Fruit fly (Drosophila melanogaster) whole organism, embryonic: ENCODE data around the gene ph-d.

Experiments
- Antp ChIP-seq: fragments of 200-800 bp; sonication (Bioruptor generic); optimal IDR thresholded peaks from 3 replicates; lab custom pipeline; 2016; ENCODE audit warnings: missing biosample characterization, missing genetic modification characterization
- Awh ChIP-seq: fragments of 200-800 bp; sonication (Bioruptor generic); IDR thresholded peaks from 2 replicates; pipeline ENCODE4, ENCODE4 v1.3.6; 2022; ENCODE audit warnings: missing biosample characterization, missing genetic modification characterization
- Bteb2 ChIP-seq: fragments of 200-800 bp; sonication (Bioruptor generic); optimal IDR thresholded peaks from 2 replicates; lab custom pipeline; 2016; ENCODE audit warnings: missing biosample characterization, missing genetic modification characterization
- CG10366 ChIP-seq: fragments of 200-800 bp; sonication (Bioruptor generic); IDR thresholded peaks from 2 replicates; pipeline ENCODE4 v1.3.6; 2022; ENCODE audit warnings: missing biosample characterization, missing genetic modification characterization
- CG2129 ChIP-seq: fragments of 200-800 bp; sonication (Bioruptor generic); IDR thresholded peaks from 2 replicates; pipeline ENCODE4 v1.3.6; 2022; ENCODE audit warnings: missing biosample characterization, missing genetic modification characterization; ENCODE audit not compliant: partially characterized antibody
- CG30020 ChIP-seq: fragments of 200-800 bp; optimal IDR thresholded peaks from 2 replicates; lab custom pipeline; 2019; ENCODE audit warnings: missing biosample characterization, mild to moderate bottlenecking, missing genetic modification characterization, moderate library complexity
- CG31388 ChIP-seq: fragments of 200-800 bp; sonication (Bioruptor generic); optimal IDR thresholded peaks from 2 replicates; lab custom pipeline; 2016; ENCODE audit warnings: missing biosample characterization, missing genetic modification characterization
- CG32767 ChIP-seq: fragments of 200-800 bp; sonication (Bioruptor generic); IDR thresholded peaks from 2 replicates; pipeline ENCODE4 v1.3.6; 2022; ENCODE audit warnings: missing biosample characterization, missing genetic modification characterization
- CG3995 ChIP-seq: fragments of 200-800 bp; sonication (Bioruptor generic); optimal IDR thresholded peaks from 3 replicates; lab custom pipeline; 2016; ENCODE audit warnings: missing biosample characterization, missing genetic modification characterization
- CG4707 ChIP-seq: fragments of 200-800 bp; sonication (Bioruptor generic); optimal IDR thresholded peaks from 2 replicates; lab custom pipeline; 2018; ENCODE audit warnings: missing biosample characterization, mild to moderate bottlenecking, missing genetic modification characterization, moderate library complexity
- CG7839 ChIP-seq: fragments of 200-800 bp; sonication (Bioruptor generic); optimal IDR thresholded peaks from 3 replicates; lab custom pipeline; 2018; ENCODE audit warnings: missing biosample characterization, mild to moderate bottlenecking, missing genetic modification characterization, moderate library complexity
- CG7987 ChIP-seq: fragments of 200-800 bp; sonication (Bioruptor generic); optimal IDR thresholded peaks from 2 replicates; lab custom pipeline; 2018; ENCODE audit warnings: missing biosample characterization, mild to moderate bottlenecking, missing genetic modification characterization, moderate library complexity
- CG8924 ChIP-seq: fragments of 200-800 bp; optimal IDR thresholded peaks from 3 replicates; lab custom pipeline; 2019; ENCODE audit warnings: missing biosample characterization, mild to moderate bottlenecking, missing genetic modification characterization, moderate library complexity
- CG9797 ChIP-seq: fragments of 200-800 bp; sonication (Bioruptor generic); optimal IDR thresholded peaks from 3 replicates; lab custom pipeline; 2018; ENCODE audit warnings: missing biosample characterization, mild to moderate bottlenecking, missing genetic modification characterization
- CG9876 ChIP-seq: fragments of 200-800 bp; sonication (Bioruptor generic); optimal IDR thresholded peaks from 2 replicates; lab custom pipeline; 2016; ENCODE audit warnings: missing biosample characterization, missing genetic modification characterization
- ERR ChIP-seq: fragments of 200-800 bp; sonication (Bioruptor generic); optimal IDR thresholded peaks from 2 replicates; lab custom pipeline; 2016; ENCODE audit warnings: missing biosample characterization, missing genetic modification characterization
- Fer1 ChIP-seq: fragments of 200-800 bp; sonication (Bioruptor generic); optimal IDR thresholded peaks from 2 replicates; lab custom pipeline; 2017; ENCODE audit warnings: missing biosample characterization, mild to moderate bottlenecking, missing genetic modification characterization
- GATAe ChIP-seq: fragments of 200-800 bp; sonication (Bioruptor generic); conservative IDR thresholded peaks from 2 replicates; pipeline ENCODE4 v1.3.6; 2022; ENCODE audit warnings: missing biosample characterization, missing genetic modification characterization
- H15 ChIP-seq: fragments of 200-800 bp; sonication (Bioruptor generic); IDR thresholded peaks from 3 replicates; pipeline ENCODE4 v1.3.6; 2022; ENCODE audit warnings: missing biosample characterization, missing genetic modification characterization
- H2.0 ChIP-seq: fragments of 200-800 bp; sonication (Bioruptor generic); IDR thresholded peaks from 2 replicates; pipeline ENCODE4 v1.3.6; 2022; ENCODE audit warnings: missing biosample characterization, missing genetic modification characterization
- HLH4C ChIP-seq: fragments of 200-800 bp; sonication (Bioruptor generic); IDR thresholded peaks from 3 replicates; pipeline ENCODE4 v1.3.6; 2022; ENCODE audit warnings: missing biosample characterization, missing genetic modification characterization; ENCODE audit not compliant: partially characterized antibody
- Hmx ChIP-seq: fragments of 200-800 bp; sonication (Bioruptor generic); optimal IDR thresholded peaks from 2 replicates; lab custom pipeline; 2016; ENCODE audit warnings: missing biosample characterization, missing genetic modification characterization
- Hr3 ChIP-seq: fragments of 200-800 bp; sonication (Bioruptor generic); optimal IDR thresholded peaks from 3 replicates; lab custom pipeline; 2016; ENCODE audit warnings: missing biosample characterization, missing genetic modification characterization
- MTF-1 ChIP-seq: fragments of 200-800 bp; sonication (Bioruptor generic); optimal IDR thresholded peaks from 2 replicates; lab custom pipeline; 2018; ENCODE audit warnings: missing biosample characterization, mild to moderate bottlenecking, missing genetic modification characterization, borderline replicate concordance
- Max ChIP-seq: fragments of 200-800 bp; sonication (Bioruptor generic); optimal IDR thresholded peaks from 2 replicates; lab custom pipeline; 2016; ENCODE audit warnings: missing biosample characterization, mild to moderate bottlenecking, missing genetic modification characterization
- Mes4 ChIP-seq: fragments of 200-800 bp; sonication (Bioruptor generic); optimal IDR thresholded peaks from 2 replicates; lab custom pipeline; 2016; ENCODE audit warnings: missing biosample characterization, missing genetic modification characterization
- NfI ChIP-seq: fragments of 200-800 bp; sonication (Bioruptor generic); optimal IDR thresholded peaks from 3 replicates; lab custom pipeline; 2018; ENCODE audit warnings: missing biosample characterization, mild to moderate bottlenecking, missing genetic modification characterization, moderate library complexity
- Pdp1 ChIP-seq, 2 experiments: fragments of 200-800 bp; sonication (Bioruptor generic); optimal IDR thresholded peaks; 3 replicates each; lab custom pipeline; 2016; ENCODE audit warnings: missing biosample characterization in 2 of 2, missing genetic modification characterization in 2 of 2, mild to moderate bottlenecking in 1 of 2, moderate library complexity in 1 of 2
- Vsx1 ChIP-seq: fragments of 200-800 bp; sonication (Bioruptor generic); optimal IDR thresholded peaks from 2 replicates; lab custom pipeline; 2017; ENCODE audit warnings: missing biosample characterization, mild to moderate bottlenecking, missing genetic modification characterization, missing genetic modification reagents
- YL-1 ChIP-seq: fragments of 200-800 bp; sonication (Bioruptor generic); optimal IDR thresholded peaks from 3 replicates; lab custom pipeline; 2017; ENCODE audit warnings: missing biosample characterization, mild to moderate bottlenecking, missing genetic modification characterization
- al ChIP-seq: fragments of 200-800 bp; sonication (Bioruptor generic); IDR thresholded peaks from 2 replicates; pipeline ENCODE4 v1.3.6; 2022; ENCODE audit warnings: missing biosample characterization, missing genetic modification characterization
- btn ChIP-seq: fragments of 200-800 bp; sonication (Bioruptor generic); optimal IDR thresholded peaks from 2 replicates; lab custom pipeline; 2016; ENCODE audit warnings: missing biosample characterization, missing genetic modification characterization
- cg ChIP-seq: fragments of 200-800 bp; sonication (Bioruptor generic); optimal IDR thresholded peaks from 3 replicates; lab custom pipeline; 2019; ENCODE audit warnings: missing biosample characterization, mild to moderate bottlenecking, missing genetic modification characterization, moderate library complexity
- dysf ChIP-seq: fragments of 200-800 bp; sonication (Bioruptor generic); IDR thresholded peaks from 3 replicates; pipeline ENCODE4 v1.3.6; 2022; ENCODE audit warnings: missing biosample characterization, missing genetic modification characterization
- eve ChIP-seq, 2 experiments: fragments of >200 bp; optimal IDR thresholded peaks; 2 replicates each; lab custom pipeline; 2017; ENCODE audit warnings: missing biosample characterization in 2 of 2, missing genetic modification characterization in 2 of 2
- eyg ChIP-seq: fragments of 200-800 bp; sonication (Bioruptor generic); optimal IDR thresholded peaks from 3 replicates; lab custom pipeline; 2016; ENCODE audit warnings: missing biosample characterization, missing genetic modification characterization
- fd102C ChIP-seq: fragments of 200-800 bp; sonication (Bioruptor generic); optimal IDR thresholded peaks from 2 replicates; lab custom pipeline; 2018; ENCODE audit warnings: missing biosample characterization, mild to moderate bottlenecking, missing genetic modification characterization, moderate library complexity
- fd64A ChIP-seq: fragments of 200-800 bp; sonication (Bioruptor generic); optimal IDR thresholded peaks from 3 replicates; lab custom pipeline; 2018; ENCODE audit warnings: missing biosample characterization, mild to moderate bottlenecking, missing genetic modification characterization
- fru ChIP-seq: fragments of >200 bp; optimal IDR thresholded peaks from 2 replicates; lab custom pipeline; 2017
- gsb-n ChIP-seq: fragments of 200-800 bp; sonication (Bioruptor generic); optimal IDR thresholded peaks from 3 replicates; lab custom pipeline; 2018; ENCODE audit warnings: missing biosample characterization, mild to moderate bottlenecking, missing genetic modification characterization
- gt ChIP-seq: fragments of 200-800 bp; sonication (Bioruptor generic); IDR thresholded peaks from 2 replicates; pipeline ENCODE4 v1.3.6; 2022; ENCODE audit warnings: missing biosample characterization, missing genetic modification characterization
- hkb ChIP-seq, 2 experiments: fragments of 200-800 bp in 1 of 2; fragments of >200 bp in 1 of 2; sonication (Bioruptor generic) in 1 of 2; IDR thresholded peaks in 1 of 2; optimal IDR thresholded peaks in 1 of 2; 2 replicates each; pipeline versions ENCODE4 v1.3.6 to Lab custom; 2017 to 2022; ENCODE audit warnings: missing biosample characterization in 1 of 2, missing genetic modification characterization in 1 of 2
- lbe ChIP-seq: fragments of 200-800 bp; sonication (Bioruptor generic); optimal IDR thresholded peaks from 2 replicates; lab custom pipeline; 2016; ENCODE audit warnings: missing biosample characterization, mild to moderate bottlenecking, missing genetic modification characterization
- lola ChIP-seq, 3 experiments: fragments of >200 bp in 2 of 3; fragments of 200-800 bp in 1 of 3; sonication (Bioruptor generic) in 1 of 3; optimal IDR thresholded peaks; 2 replicates each; lab custom pipeline; 2017 to 2019; ENCODE audit warnings: missing biosample characterization in 3 of 3, missing genetic modification characterization in 3 of 3, mild to moderate bottlenecking in 1 of 3, moderate library complexity in 1 of 3
- nau ChIP-seq: fragments of 200-800 bp; sonication (Bioruptor generic); optimal IDR thresholded peaks from 3 replicates; lab custom pipeline; 2017; ENCODE audit warnings: missing biosample characterization, mild to moderate bottlenecking, missing genetic modification characterization, missing genetic modification reagents
- otp ChIP-seq: fragments of 200-800 bp; sonication (Bioruptor generic); IDR thresholded peaks from 3 replicates; pipeline ENCODE4, ENCODE4 v1.3.6; 2022; ENCODE audit warnings: missing biosample characterization, missing genetic modification characterization
- pnt ChIP-seq: fragments of 200-800 bp; sonication (Bioruptor generic); optimal IDR thresholded peaks from 3 replicates; lab custom pipeline; 2016; ENCODE audit warnings: missing biosample characterization, missing genetic modification characterization
- stc ChIP-seq: fragments of 200-800 bp; sonication (Bioruptor generic); IDR thresholded peaks from 2 replicates; pipeline ENCODE4 v1.3.6; 2022; ENCODE audit warnings: missing biosample characterization, missing genetic modification characterization
- tna ChIP-seq: fragments of 200-800 bp; sonication (Bioruptor generic); IDR thresholded peaks from 2 replicates; pipeline ENCODE4 v1.3.6; 2022; ENCODE audit warnings: missing biosample characterization, missing genetic modification characterization; ENCODE audit not compliant: partially characterized antibody
- trem ChIP-seq: fragments of 200-800 bp; optimal IDR thresholded peaks from 3 replicates; lab custom pipeline; 2019; ENCODE audit warnings: missing biosample characterization, mild to moderate bottlenecking, missing genetic modification characterization, moderate library complexity
- wdn ChIP-seq: fragments of 200-800 bp; sonication (Bioruptor generic); IDR thresholded peaks from 2 replicates; pipeline ENCODE4 v1.3.6; 2022; ENCODE audit warnings: missing biosample characterization, missing genetic modification characterization

The ph-d gene

DNA sequence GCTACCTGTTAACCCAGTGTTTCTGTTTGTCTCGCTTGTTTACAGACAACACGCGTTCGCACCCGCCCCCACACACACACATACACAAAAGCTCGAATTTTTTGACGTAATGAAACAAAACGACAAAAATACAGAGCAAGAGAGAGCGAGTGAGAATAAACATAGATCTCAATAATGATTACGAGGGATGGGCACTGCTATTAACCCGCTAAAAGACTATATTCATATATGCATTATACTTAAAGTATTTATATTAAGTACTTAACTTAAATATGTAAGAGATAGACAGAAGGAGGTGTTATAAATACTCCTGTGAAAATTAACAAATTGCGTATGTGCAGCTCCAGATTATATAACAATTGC, 18.7 kb upstream of the ph-d start (continued):
- TF ChIP-seq gsb-n (tag; lab: Kevin White, UChicago): no peak
- TF ChIP-seq otp: 0 out of 3 replicates have a peak, but pooled peaks have one; percentile 35
- TF ChIP-seq ERR (GFP tag; lab: Kevin White, UChicago): no peak
- TF ChIP-seq CG31388 (GFP tag; lab: Kevin White, UChicago): no peak
- peak; percentile 61 for TF ChIP-seq Vsx1 (GFP tag; lab: Kevin White, UChicago)
- no peak for TF ChIP-seq wdn (GFP tag; lab: Robert Waterston, UW)
- TF ChIP-seq Fer1 (GFP tag; lab: Kevin White, UChicago): peak; percentile 42
- no peak for TF ChIP-seq eve (GFP tag; optimal IDR thresholded peaks at IDR 0.05; lab: Kevin White, UChicago)
- peak; percentile 68 for TF ChIP-seq CG4707 (GFP tag; lab: Kevin White, UChicago)
- TF ChIP-seq NfI (GFP tag; lab: Kevin White, UChicago): peak; percentile 56
- peak; percentile 51 for TF ChIP-seq CG8924 (tag; lab: Kevin White, UChicago)
- TF ChIP-seq stc (GFP tag; lab: Robert Waterston, UW): no peak; the same call in 1 of the 2 replicates
- no peak for TF ChIP-seq lola (GFP tag; optimal IDR thresholded peaks at IDR 0.05; lab: Kevin White, UChicago)
- peak; percentile 38 for TF ChIP-seq fd102C (GFP tag; lab: Kevin White, UChicago)
- TF ChIP-seq eyg (GFP tag; lab: Kevin White, UChicago): no peak
- peak; percentile 77 for TF ChIP-seq MTF-1 (GFP tag; lab: Kevin White, UChicago)
- TF ChIP-seq Antp (GFP tag; lab: Kevin White, UChicago): no peak
- TF ChIP-seq CG2129 (GFP tag; lab: Robert Waterston, UW): no peak
- peak; percentile 2 to 90 for TF ChIP-seq Pdp1 (GFP tag; optimal IDR thresholded peaks at IDR 0.05; lab: Kevin White, UChicago)
- no peak for TF ChIP-seq gt (GFP tag; lab: Robert Waterston, UW)
- peak; percentile 71 for TF ChIP-seq fd64A (GFP tag; lab: Kevin White, UChicago)
- peak; percentile 87 for TF ChIP-seq Awh (GFP tag; lab: Robert Waterston, UW)
- no peak for TF ChIP-seq HLH4C (GFP tag; lab: Robert Waterston, UW)
- TF ChIP-seq al: peak; percentile 26; the same call in 1 of the 2 replicates
- no peak for TF ChIP-seq Mes4 (GFP tag; lab: Kevin White, UChicago)
- no peak for TF ChIP-seq pnt (GFP tag; lab: Kevin White, UChicago)
- TF ChIP-seq trem (tag; lab: Kevin White, UChicago): no peak
- TF ChIP-seq H15 (GFP tag; lab: Robert Waterston, UW): no peak
- peak; percentile 18 for TF ChIP-seq CG3995 (GFP tag; lab: Kevin White, UChicago)
- TF ChIP-seq dysf (GFP tag; lab: Robert Waterston, UW): peak; percentile 40; the same call in 1 of the 3 replicates
- TF ChIP-seq lbe (GFP tag; lab: Kevin White, UChicago): peak; percentile 67
- no peak for TF ChIP-seq CG10366 (GFP tag; lab: Robert Waterston, UW)
- TF ChIP-seq Hr3 (GFP tag; lab: Kevin White, UChicago): peak; percentile 3
- no peak for TF ChIP-seq btn (GFP tag; lab: Kevin White, UChicago)
- no peak for TF ChIP-seq H2.0
- TF ChIP-seq CG32767 (GFP tag; lab: Robert Waterston, UW): no peak
- TF ChIP-seq CG9797: no peak
- TF ChIP-seq CG7839 (tag; lab: Kevin White, UChicago): peak; percentile 51
- 0 out of 2 replicates have a peak, but pooled peaks have one; percentile 12 for TF ChIP-seq GATAe
- no peak for TF ChIP-seq fru (lab: Kevin White, UChicago)
- peak; percentile 62 for TF ChIP-seq cg (GFP tag; lab: Kevin White, UChicago)
- TF ChIP-seq Bteb2 (GFP tag; lab: Kevin White, UChicago): no peak
- peak; percentile 86 for TF ChIP-seq CG7987
- TF ChIP-seq tna (GFP tag; lab: Robert Waterston, UW): no peak
- TF ChIP-seq CG9876 (GFP tag; lab: Kevin White, UChicago): no peak
- TF ChIP-seq Hmx (GFP tag; lab: Kevin White, UChicago): no peak
- TF ChIP-seq YL-1: peak; percentile 25
- TF ChIP-seq Max (GFP tag; lab: Kevin White, UChicago): peak; percentile 28
- TF ChIP-seq hkb (optimal IDR thresholded peaks at IDR 0.05; lab: Kevin White, UChicago): no peak
- TF ChIP-seq hkb (GFP tag; IDR thresholded peaks at IDR 0.05; lab: Robert Waterston, UW): peak; percentile 48
- no peak for TF ChIP-seq CG30020
- peak; percentile 62 for TF ChIP-seq nau (GFP tag; lab: Kevin White, UChicago)
